Worm (Caenorhabditis elegans): ENCODE data around the gene F18E9.8.

The F18E9.8 gene

ce11 chrX:8585837-8586236 is 4.5 kb upstream of the F18E9.8 start, which contains the start of gene F18E9.3:
F18E9.3 (plus strand) TSS chrX:8586147.
- TF ChIP-seq F55B11.4 (tag; optimal IDR thresholded peaks at IDR 0.05; ENCODE audit: borderline replicate concordance, insufficient read depth) (no peak), Y56A3A.18 (GFP tag; IDR thresholded peaks at IDR 0.05) (no peak), rpc-1 (optimal IDR thresholded peaks at IDR 0.05) (no peak), rpc-1 (tag; optimal IDR thresholded peaks at IDR 0.05) (no peak), atf-7 (tag; optimal IDR thresholded peaks at IDR 0.05) (no peak), bed-2 (GFP tag; IDR thresholded peaks at IDR 0.05) (no peak), mes-4 (tag; optimal IDR thresholded peaks at IDR 0.05) (no peak), pbrm-1 (GFP tag; IDR thresholded peaks at IDR 0.05) (no peak), ztf-6 (GFP tag; IDR thresholded peaks at IDR 0.05) (no peak), mcd-1 (GFP tag; IDR thresholded peaks at IDR 0.05) (no peak), unc-62 (GFP tag; optimal IDR thresholded peaks at IDR 0.05) (no peak), F22D6.2 (tag; optimal IDR thresholded peaks at IDR 0.05) (no peak), C06A6.2 (GFP tag; conservative IDR thresholded peaks at IDR 0.05) (no peak), ccch-3 (GFP tag; optimal IDR thresholded peaks at IDR 0.05) (no peak), ceh-58 (GFP tag; IDR thresholded peaks at IDR 0.05) (no peak), let-607 (tag; optimal IDR thresholded peaks at IDR 0.05) (no peak), rec-8 (tag; optimal IDR thresholded peaks at IDR 0.05) (no peak), nfyb-1 (GFP tag; IDR thresholded peaks at IDR 0.05) (no peak)

- TF ChIP-seq dpl-1 (GFP tag; optimal IDR thresholded peaks at IDR 0.05) (no peak), D2030.7 (GFP tag; IDR thresholded peaks at IDR 0.05) (no peak), hsf-1 (GFP tag; IDR thresholded peaks at IDR 0.05) (no peak), rcor-1 (GFP tag; IDR thresholded peaks at IDR 0.05) (no peak), ztf-6 (GFP tag; IDR thresholded peaks at IDR 0.05) (no peak), cebp-2 (GFP tag; IDR thresholded peaks at IDR 0.05) (no peak), ztf-3 (GFP tag; optimal IDR thresholded peaks at IDR 0.05) (no peak), ceh-40 (GFP tag; IDR thresholded peaks at IDR 0.05) (no peak), ztf-22 (GFP tag; optimal IDR thresholded peaks at IDR 0.05) (no peak), zim-3 (tag; optimal IDR thresholded peaks at IDR 0.05) (no peak), snpc-3.4 (tag; optimal IDR thresholded peaks at IDR 0.05) (no peak), tlf-1 (GFP tag; optimal IDR thresholded peaks at IDR 0.05) (no peak), efl-1 (GFP tag; optimal IDR thresholded peaks at IDR 0.05) (no peak), attf-3 (GFP tag; conservative IDR thresholded peaks at IDR 0.05) (no peak)
Observed at ce11 chrX:8584825-8585384, 3.6 kb upstream of the F18E9.8 start.

DNA sequence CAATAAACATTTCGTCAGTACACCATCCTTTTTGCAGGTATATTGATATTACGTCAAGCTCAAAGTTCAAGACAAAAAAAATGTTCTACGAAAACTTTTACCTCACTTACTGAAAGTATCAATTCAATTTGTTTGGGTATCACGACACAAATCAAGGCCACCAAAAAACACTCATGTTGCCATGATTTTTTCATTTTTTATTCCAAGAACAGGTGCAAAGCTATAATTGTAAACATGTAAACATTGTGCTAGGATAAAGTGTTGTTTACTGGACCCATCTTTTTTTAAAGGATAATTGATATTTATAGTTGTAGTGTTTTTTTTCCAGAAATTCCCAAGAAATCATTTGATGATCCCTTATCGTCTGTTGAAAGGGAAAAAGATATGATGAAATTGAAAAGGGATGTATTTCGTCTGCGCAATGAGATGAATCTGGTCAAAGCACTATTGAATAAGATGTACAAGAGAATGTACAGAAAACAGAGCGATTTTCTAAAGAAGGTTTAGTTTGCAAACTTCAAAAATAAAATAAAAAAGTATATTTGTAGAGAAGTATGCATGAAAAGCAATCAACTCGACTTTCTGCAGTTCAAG is 1.5 kb upstream of the F18E9.8 start:
- TF ChIP-seq K11D2.4 (GFP tag; IDR thresholded peaks at IDR 0.05) (no peak), hsf-1 (GFP tag; IDR thresholded peaks at IDR 0.05) (no peak), F52B5.7 (tag; optimal IDR thresholded peaks at IDR 0.05) (no peak), aptf-2 (GFP tag; conservative IDR thresholded peaks at IDR 0.05) (no peak), nfya-1 (tag; optimal IDR thresholded peaks at IDR 0.05; ENCODE audit: borderline replicate concordance, insufficient read depth) (no peak), die-1 (tag; optimal IDR thresholded peaks at IDR 0.05) (no peak), egrh-3 (GFP tag; IDR thresholded peaks at IDR 0.05) (no peak), Y95B8A.8 (GFP tag; IDR thresholded peaks at IDR 0.05) (no peak), ztf-3 (GFP tag; optimal IDR thresholded peaks at IDR 0.05) (no peak), F49E8.2 (tag; optimal IDR thresholded peaks at IDR 0.05; ENCODE audit: insufficient read depth) (no peak), hlh-12 (tag; optimal IDR thresholded peaks at IDR 0.05) (no peak), lin-40 (tag; optimal IDR thresholded peaks at IDR 0.05) (no peak), bed-2 (GFP tag; IDR thresholded peaks at IDR 0.05) (no peak), tbp1 (GFP tag; optimal IDR thresholded peaks at IDR 0.05) (no peak), atf-7 (tag; optimal IDR thresholded peaks at IDR 0.05) (no peak)

Data from whole organism, young adult.